Fruit fly (Drosophila melanogaster): ENCODE measurements around the gene CG32639.

- no peak for TF ChIP-seq Pif1B (GFP tag; optimal IDR thresholded peaks at IDR 0.05)
- TF ChIP-seq D1 (tag; optimal IDR thresholded peaks at IDR 0.05): no peak
Measured at dm6 chrX:13249732-13250395, 13.5 kb upstream of the CG32639 start.
